Worm (Caenorhabditis elegans) whole organism, early embryonic: ENCODE measurements around the gene htas-1.

Experiments
- B0310.2 ChIP-seq: sonication (generic microtip); optimal IDR thresholded peaks from 2 replicates; lab custom pipeline; 2016; ENCODE audit warnings: mild to moderate bottlenecking, missing genetic modification characterization, missing compliant biosample characterization
- F13C5.2 ChIP-seq: sonication (generic microtip); optimal IDR thresholded peaks from 2 replicates; lab custom pipeline; 2017; ENCODE audit warnings: mild to moderate bottlenecking, missing genetic modification characterization, inconsistent platforms, missing compliant biosample characterization
- aly-1 ChIP-seq: sonication (generic microtip); optimal IDR thresholded peaks from 2 replicates; lab custom pipeline; 2016; ENCODE audit warnings: missing genetic modification characterization, missing compliant biosample characterization
- ama-1 ChIP-seq: fragments of 150-350 bp; optimal IDR thresholded peaks from 2 replicates; lab custom pipeline; 2014
- ceh-13 ChIP-seq: fragments of 200-800 bp; sonication (Bioruptor generic); optimal IDR thresholded peaks from 2 replicates; lab custom pipeline; 2018; ENCODE audit warnings: mild to moderate bottlenecking, missing genetic modification characterization, missing compliant biosample characterization
- ceh-36 ChIP-seq: sonication (generic microtip); optimal IDR thresholded peaks from 2 replicates; lab custom pipeline; 2016; ENCODE audit warnings: missing genetic modification characterization, inconsistent platforms, missing compliant biosample characterization
- ets-7 ChIP-seq: sonication (generic microtip); optimal IDR thresholded peaks from 2 replicates; lab custom pipeline; 2016; ENCODE audit warnings: missing genotype, missing genetic modification characterization, missing compliant biosample characterization
- flt-1 ChIP-seq: fragments of 200-800 bp; sonication (Bioruptor generic); IDR thresholded peaks from 2 replicates; pipeline ENCODE4 v1.3.6; 2022; ENCODE audit warnings: missing genetic modification characterization, missing compliant biosample characterization
- hmbx-1 ChIP-seq: sonication (generic microtip); optimal IDR thresholded peaks from 2 replicates; lab custom pipeline; 2016; ENCODE audit warnings: mild to moderate bottlenecking, missing genetic modification characterization, missing compliant biosample characterization
- hmg-4 ChIP-seq: fragments of 200-800 bp; sonication (Bioruptor generic); optimal IDR thresholded peaks from 2 replicates; lab custom pipeline; 2018; ENCODE audit warnings: mild to moderate bottlenecking, missing genetic modification characterization, missing compliant biosample characterization
- hnd-1 ChIP-seq: sonication (generic microtip); optimal IDR thresholded peaks from 2 replicates; lab custom pipeline; 2016; ENCODE audit warnings: missing genetic modification characterization, missing compliant biosample characterization
- pes-1 ChIP-seq: fragments of 200-800 bp; sonication (Bioruptor generic); IDR thresholded peaks from 2 replicates; pipeline ENCODE4 v1.3.6; 2022; ENCODE audit warnings: missing genetic modification reagents, missing genetic modification characterization, missing compliant biosample characterization
- scrt-1 ChIP-seq: fragments of 200-800 bp; sonication (Bioruptor generic); IDR thresholded peaks from 2 replicates; pipeline ENCODE4 v1.3.6; 2022; ENCODE audit warnings: missing genetic modification characterization, missing compliant biosample characterization
- sea-1 ChIP-seq: fragments of 200-800 bp; sonication (Bioruptor generic); conservative IDR thresholded peaks from 2 replicates; pipeline ENCODE4 v1.3.6; 2022; ENCODE audit warnings: missing genetic modification characterization, missing compliant biosample characterization
- tbx-11 ChIP-seq: fragments of 200-800 bp; sonication (Bioruptor generic); IDR thresholded peaks from 2 replicates; pipeline ENCODE4 v1.3.6; 2022; ENCODE audit warnings: missing genetic modification characterization, missing compliant biosample characterization
- tbx-37 ChIP-seq: fragments of 200-800 bp; sonication (Bioruptor generic); conservative IDR thresholded peaks from 2 replicates; pipeline ENCODE4 v1.3.6; 2022; ENCODE audit warnings: missing genetic modification reagents, missing genetic modification characterization, missing compliant biosample characterization
- tra-4 ChIP-seq: sonication (generic microtip); optimal IDR thresholded peaks from 2 replicates; lab custom pipeline; 2017; ENCODE audit warnings: missing genetic modification characterization, missing compliant biosample characterization

The htas-1 gene

ce11 chrIV:9714264-9714663, 30.9 kb upstream of the htas-1 start:
- TF ChIP-seq hmg-4 (GFP tag; lab: Kevin White, UChicago): no peak
- no peak for TF ChIP-seq tra-4
- TF ChIP-seq sea-1 (GFP tag; lab: Robert Waterston, UW): no peak
- TF ChIP-seq hnd-1 (tag; lab: Kevin White, UChicago): no peak
- TF ChIP-seq pes-1 (GFP tag; lab: Robert Waterston, UW): no peak
- TF ChIP-seq B0310.2 (tag; lab: Kevin White, UChicago): no peak
- TF ChIP-seq F13C5.2 (tag; lab: Kevin White, UChicago): no peak
- no peak for TF ChIP-seq hmbx-1
- TF ChIP-seq ets-7: no peak

ce11 chrIV:9712782-9713181, 29.4 kb upstream of the htas-1 start, which contains the start of gene K01H12.4:
TSS of gene K01H12.4 (plus strand) at chrIV:9713082.
- TF ChIP-seq tra-4: no peak
- TF ChIP-seq scrt-1 (GFP tag; lab: Robert Waterston, UW): no peak
- no peak for TF ChIP-seq F13C5.2 (tag; lab: Kevin White, UChicago)
- no peak for TF ChIP-seq flt-1 (GFP tag; lab: Robert Waterston, UW)
- TF ChIP-seq hmg-4 (GFP tag; lab: Kevin White, UChicago): no peak
- TF ChIP-seq hnd-1 (tag; lab: Kevin White, UChicago): no peak

- TF ChIP-seq hmg-4 (GFP tag; lab: Kevin White, UChicago) (no peak), F13C5.2 (tag; lab: Kevin White, UChicago) (no peak), aly-1 (no peak), ceh-36 (tag; lab: Kevin White, UChicago) (no peak), hmbx-1 (no peak), ama-1 (no peak), hnd-1 (tag; lab: Kevin White, UChicago) (no peak), tbx-37 (no peak)
Observed at ce11 chrIV:9709887-9710286, 26.6 kb upstream of the htas-1 start, which contains the start of gene nhr-38. TSS of gene nhr-38 (plus strand) at chrIV:9710187.

ce11 chrIV:9709205-9709604, 25.9 kb upstream of the htas-1 start, which contains the start of gene ant-1.3:
TSS of gene ant-1.3 (minus strand) at chrIV:9709305.
- no peak for TF ChIP-seq tra-4
- no peak for TF ChIP-seq hnd-1 (tag; lab: Kevin White, UChicago)
- no peak for TF ChIP-seq scrt-1 (GFP tag; lab: Robert Waterston, UW)
- TF ChIP-seq pes-1 (GFP tag; lab: Robert Waterston, UW): no peak
- TF ChIP-seq F13C5.2 (tag; lab: Kevin White, UChicago): no peak

ce11 chrIV:9706704-9707197, 23.4 kb upstream of the htas-1 start, which contains the start of the genes dcaf-1 and dph-3:
TSS of gene dcaf-1 (minus strand) at chrIV:9706723.
TSS of gene dph-3 (plus strand) at chrIV:9707147.
- TF ChIP-seq F13C5.2 (tag; lab: Kevin White, UChicago) (no peak), ceh-13 (GFP tag; lab: Kevin White, UChicago) (no peak), scrt-1 (GFP tag; lab: Robert Waterston, UW) (no peak), tbx-11 (GFP tag; lab: Robert Waterston, UW) (no peak), aly-1 (no peak), hnd-1 (tag; lab: Kevin White, UChicago) (no peak), B0310.2 (tag; lab: Kevin White, UChicago) (no peak), sea-1 (GFP tag; lab: Robert Waterston, UW) (no peak), pes-1 (GFP tag; lab: Robert Waterston, UW) (no peak), ets-7 (no peak), tbx-37 (no peak), hmg-4 (GFP tag; lab: Kevin White, UChicago) (no peak), ama-1 (no peak), tra-4 (no peak), hmbx-1 (no peak), ceh-36 (tag; lab: Kevin White, UChicago) (no peak), flt-1 (GFP tag; lab: Robert Waterston, UW) (no peak)

ce11 chrIV:9699062-9699461, 15.7 kb upstream of the htas-1 start:
- TF ChIP-seq flt-1 (GFP tag; lab: Robert Waterston, UW): no peak
- TF ChIP-seq ceh-36 (tag; lab: Kevin White, UChicago): no peak
- TF ChIP-seq ets-7: no peak
- no peak for TF ChIP-seq scrt-1 (GFP tag; lab: Robert Waterston, UW)
- TF ChIP-seq tbx-37: no peak
- TF ChIP-seq hmg-4 (GFP tag; lab: Kevin White, UChicago): no peak
- TF ChIP-seq F13C5.2 (tag; lab: Kevin White, UChicago): no peak
- no peak for TF ChIP-seq aly-1
- no peak for TF ChIP-seq hmbx-1
- no peak for TF ChIP-seq pes-1 (GFP tag; lab: Robert Waterston, UW)
- TF ChIP-seq tra-4: no peak
- TF ChIP-seq sea-1 (GFP tag; lab: Robert Waterston, UW): no peak
- no peak for TF ChIP-seq ama-1
- TF ChIP-seq hnd-1 (tag; lab: Kevin White, UChicago): no peak
- no peak for TF ChIP-seq ceh-13 (GFP tag; lab: Kevin White, UChicago)
- no peak for TF ChIP-seq tbx-11 (GFP tag; lab: Robert Waterston, UW)
- no peak for TF ChIP-seq B0310.2 (tag; lab: Kevin White, UChicago)

- TF ChIP-seq ceh-36 (tag; lab: Kevin White, UChicago) (no peak), flt-1 (GFP tag; lab: Robert Waterston, UW) (no peak), ama-1 (no peak), pes-1 (GFP tag; lab: Robert Waterston, UW) (no peak), tbx-11 (GFP tag; lab: Robert Waterston, UW) (no peak), F13C5.2 (tag; lab: Kevin White, UChicago) (no peak), hmg-4 (GFP tag; lab: Kevin White, UChicago) (no peak), aly-1 (no peak), tbx-37 (no peak), B0310.2 (tag; lab: Kevin White, UChicago) (no peak), ceh-13 (GFP tag; lab: Kevin White, UChicago) (no peak), sea-1 (GFP tag; lab: Robert Waterston, UW) (no peak), ets-7 (no peak), scrt-1 (GFP tag; lab: Robert Waterston, UW) (no peak), hnd-1 (tag; lab: Kevin White, UChicago) (no peak), tra-4 (no peak), hmbx-1 (no peak)
Observed at ce11 chrIV:9697869-9698268, 14.5 kb upstream of the htas-1 start.
